Worm (Caenorhabditis elegans): ENCODE results near the gene era-1.

- TF ChIP-seq ztf-4 (tag; optimal IDR thresholded peaks at IDR 0.05) (no peak), ceh-82 (tag; optimal IDR thresholded peaks at IDR 0.05) (no peak), ztf-11 (tag; optimal IDR thresholded peaks at IDR 0.05) (no peak), fos-1 (tag; optimal IDR thresholded peaks at IDR 0.05) (no peak), nhr-11 (tag; optimal IDR thresholded peaks at IDR 0.05) (no peak), lin-39 (tag; optimal IDR thresholded peaks at IDR 0.05) (no peak)
These were observed 34.0 kb downstream of the era-1 start for ce11 chrV:6736877-6737276.

Data from whole organism, L3 larva.